Fruit fly (Drosophila melanogaster): ENCODE measurements around the gene Pbp95.

The Pbp95 gene

DNA sequence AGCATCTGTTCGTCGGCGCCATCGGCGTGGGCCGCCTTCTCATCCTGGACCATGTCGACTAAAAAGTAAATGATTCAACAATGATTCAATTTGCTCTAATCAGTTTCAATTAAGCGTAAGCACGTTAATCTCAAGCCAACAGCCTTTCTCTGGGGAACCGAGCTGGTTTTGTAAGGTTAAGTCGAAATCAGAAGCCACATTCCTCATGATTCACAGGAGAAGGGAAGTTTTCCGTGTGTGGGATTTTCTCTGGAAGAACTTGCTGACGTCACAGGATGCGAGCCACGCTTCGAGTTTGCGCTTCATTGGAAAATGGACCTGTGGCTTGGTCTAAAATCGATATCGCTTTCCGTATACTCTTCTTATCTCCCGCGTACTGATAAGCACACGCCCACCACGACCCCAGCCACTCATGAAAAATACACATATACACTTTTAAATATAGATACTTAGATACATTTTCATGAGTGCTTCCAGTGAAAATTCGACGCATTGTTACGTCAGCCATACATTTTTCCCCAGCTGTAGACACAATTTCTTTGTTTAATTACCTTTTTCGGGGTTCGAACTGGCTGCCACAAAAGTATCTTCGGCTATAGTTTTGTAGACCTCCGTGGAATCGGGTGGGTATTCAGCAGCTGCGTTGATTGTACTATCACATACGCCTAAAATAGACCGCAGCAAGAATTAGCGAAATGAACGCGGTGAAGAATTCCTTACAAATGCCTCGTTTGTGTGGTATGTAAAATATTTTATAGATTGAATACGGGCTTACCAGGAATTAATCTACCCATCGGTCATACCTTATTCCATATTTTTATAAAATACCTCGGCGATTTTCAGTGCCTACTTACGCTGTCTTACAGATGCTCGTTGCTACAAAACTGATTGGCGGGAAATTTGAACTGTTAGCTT is 36.3 kb upstream of the Pbp95 start (continued):
- TF ChIP-seq CG4328 (GFP tag; optimal IDR thresholded peaks at IDR 0.05): no peak
- TF ChIP-seq CG9727 (GFP tag; optimal IDR thresholded peaks at IDR 0.05): no peak
- peak; percentile 93 for TF ChIP-seq YL-1 (GFP tag; optimal IDR thresholded peaks at IDR 0.05)
- no peak for TF ChIP-seq disco-r (GFP tag; optimal IDR thresholded peaks at IDR 0.05)
- TF ChIP-seq zen (tag; optimal IDR thresholded peaks at IDR 0.05): peak; percentile 62
- TF ChIP-seq sim (GFP tag; IDR thresholded peaks at IDR 0.05): no peak
- no peak for TF ChIP-seq CG11695 (GFP tag; IDR thresholded peaks at IDR 0.05)
- TF ChIP-seq CG34224 (GFP tag; IDR thresholded peaks at IDR 0.05; ENCODE audit: partially characterized antibody): no peak
- TF ChIP-seq MBD-R2 (GFP tag; IDR thresholded peaks at IDR 0.05): peak; percentile 35; the same call in 1 of the 2 replicates
- peak; percentile 5 for TF ChIP-seq HHEX (GFP tag; optimal IDR thresholded peaks at IDR 0.05)
- peak; percentile 25 for TF ChIP-seq CG12391 (tag; optimal IDR thresholded peaks at IDR 0.05)
- TF ChIP-seq CG7987 (GFP tag; optimal IDR thresholded peaks at IDR 0.05): peak; percentile 36
- peak; percentile 71 for TF ChIP-seq CG3995 (GFP tag; optimal IDR thresholded peaks at IDR 0.05)
- TF ChIP-seq slou (GFP tag; optimal IDR thresholded peaks at IDR 0.05): no peak
- TF ChIP-seq CG17802 (tag; optimal IDR thresholded peaks at IDR 0.05): no peak
- peak; percentile 26 for TF ChIP-seq CG2116 (GFP tag; optimal IDR thresholded peaks at IDR 0.05)
- TF ChIP-seq CG2712 (tag; optimal IDR thresholded peaks at IDR 0.05): peak; percentile 67
- peak; percentile 39 for TF ChIP-seq corto (GFP tag; optimal IDR thresholded peaks at IDR 0.05)
- no peak for TF ChIP-seq nerfin-1 (tag; optimal IDR thresholded peaks at IDR 0.05)
- TF ChIP-seq ATbp (GFP tag; optimal IDR thresholded peaks at IDR 0.05): no peak
- no peak for TF ChIP-seq CG31441 (GFP tag; IDR thresholded peaks at IDR 0.05)
- no peak for TF ChIP-seq bab2 (GFP tag; optimal IDR thresholded peaks at IDR 0.05)
- TF ChIP-seq Camta (GFP tag; optimal IDR thresholded peaks at IDR 0.05): no peak
- TF ChIP-seq Nf-YA (GFP tag; IDR thresholded peaks at IDR 0.05): no peak
- TF ChIP-seq Ada2b (GFP tag; IDR thresholded peaks at IDR 0.05): no peak
- TF ChIP-seq pnt (GFP tag; optimal IDR thresholded peaks at IDR 0.05): peak; percentile 16
- TF ChIP-seq Sox100B (GFP tag; optimal IDR thresholded peaks at IDR 0.05): no peak
- no peak for TF ChIP-seq fru (optimal IDR thresholded peaks at IDR 0.05)
- no peak for TF ChIP-seq Mes4 (GFP tag; optimal IDR thresholded peaks at IDR 0.05)
- TF ChIP-seq gro (GFP tag; optimal IDR thresholded peaks at IDR 0.05): peak; percentile 74
- TF ChIP-seq her (GFP tag; optimal IDR thresholded peaks at IDR 0.05): no peak
- peak; percentile 53 for TF ChIP-seq CG42726 (GFP tag; IDR thresholded peaks at IDR 0.05; ENCODE audit: partially characterized antibody)
- no peak for TF ChIP-seq Hey (tag; optimal IDR thresholded peaks at IDR 0.05)
- peak; percentile 22 for TF ChIP-seq unpg (GFP tag; optimal IDR thresholded peaks at IDR 0.05)
- peak; percentile 15 for TF ChIP-seq CG7271 (tag; optimal IDR thresholded peaks at IDR 0.05)
- peak; percentile 29 for TF ChIP-seq Abd-B (GFP tag; optimal IDR thresholded peaks at IDR 0.05)
- TF ChIP-seq cg (GFP tag; optimal IDR thresholded peaks at IDR 0.05): peak; percentile 62
- no peak for TF ChIP-seq ems (GFP tag; optimal IDR thresholded peaks at IDR 0.05)
- no peak for TF ChIP-seq Usf (GFP tag; optimal IDR thresholded peaks at IDR 0.05)
- no peak for TF ChIP-seq Sry-β (GFP tag; optimal IDR thresholded peaks at IDR 0.05)
- no peak for TF ChIP-seq emc (GFP tag; optimal IDR thresholded peaks at IDR 0.05)
- TF ChIP-seq Meics (GFP tag; optimal IDR thresholded peaks at IDR 0.05): peak; percentile 12
- no peak for TF ChIP-seq so (GFP tag; IDR thresholded peaks at IDR 0.05)
- TF ChIP-seq h (optimal IDR thresholded peaks at IDR 0.05): no peak
- peak; percentile 100 for TF ChIP-seq E2f2 (GFP tag; IDR thresholded peaks at IDR 0.05)
- TF ChIP-seq CTCF (GFP tag; optimal IDR thresholded peaks at IDR 0.05): peak; percentile 59
- no peak for TF ChIP-seq Vsx1 (GFP tag; optimal IDR thresholded peaks at IDR 0.05)
- TF ChIP-seq CG12769 (tag; optimal IDR thresholded peaks at IDR 0.05): peak; percentile 63
- no peak for TF ChIP-seq Neu2 (GFP tag; optimal IDR thresholded peaks at IDR 0.05; ENCODE audit: borderline replicate concordance)
- no peak for TF ChIP-seq CG8944 (GFP tag; optimal IDR thresholded peaks at IDR 0.05)

Data from whole organism, embryonic.